Fruit fly (Drosophila melanogaster) whole organism, adult: ENCODE measurements around the gene CG17855.

Experiments
- CG12768 ChIP-seq: fragments of 200-800 bp; sonication (Bioruptor generic); optimal IDR thresholded peaks from 2 replicates; lab custom pipeline; 2017; ENCODE audit warnings: missing biosample characterization, missing genetic modification characterization, mild to moderate bottlenecking, moderate library complexity, missing genetic modification reagents
- CG33017 ChIP-seq: fragments of 200-800 bp; sonication (Bioruptor generic); optimal IDR thresholded peaks from 2 replicates; lab custom pipeline; 2018; ENCODE audit warnings: missing biosample characterization, mild to moderate bottlenecking, missing genetic modification characterization, moderate library complexity
- pad ChIP-seq: fragments of 200-800 bp; sonication (Bioruptor generic); optimal IDR thresholded peaks from 3 replicates; lab custom pipeline; 2017; ENCODE audit warnings: missing biosample characterization, missing genetic modification characterization, mild to moderate bottlenecking, moderate library complexity, missing genetic modification reagents

DNA sequence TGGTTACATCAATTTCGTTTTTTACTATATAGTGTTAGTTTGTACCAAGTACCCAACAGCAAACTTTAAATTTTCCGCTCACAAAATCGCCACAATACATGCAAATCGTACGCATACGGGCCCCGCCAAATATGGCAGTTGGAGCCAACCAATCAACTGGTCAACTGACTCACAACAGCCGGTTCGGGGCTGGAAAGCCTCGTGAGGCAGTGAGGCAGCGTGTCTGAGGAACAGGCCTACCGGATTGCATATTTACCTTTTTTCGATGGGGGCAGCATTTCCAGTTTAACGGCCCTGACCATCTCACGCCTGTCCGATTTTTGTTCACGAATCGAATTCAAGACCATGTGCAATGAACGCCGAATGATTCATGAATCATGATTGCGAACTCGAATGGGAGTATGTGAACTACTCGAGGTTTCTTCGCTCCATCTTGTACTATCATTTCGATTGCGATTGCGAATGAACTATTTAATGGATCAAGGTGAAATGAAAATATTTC, 33.7 kb upstream of the CG17855 start:
- TF ChIP-seq CG33017, result no peak
- no peak for TF ChIP-seq CG12768 (GFP tag; lab: Kevin White, UChicago)
- no peak for TF ChIP-seq pad
